Worm (Caenorhabditis elegans) whole organism, L4 larva: ENCODE data around the gene txt-13.

ENCODE experiments used
- F26F4.8 ChIP-seq: fragments of 200-800 bp; sonication (Bioruptor generic); conservative IDR thresholded peaks from 2 replicates; pipeline ENCODE4 v1.3.6; 2022; ENCODE audit warnings: missing genetic modification characterization, missing compliant biosample characterization
- Y105C5A.15 ChIP-seq: fragments of 200-800 bp; sonication (Bioruptor generic); IDR thresholded peaks from 2 replicates; pipeline ENCODE4 v1.3.6; 2022; ENCODE audit warnings: missing genetic modification characterization, missing compliant biosample characterization
- Y48G9A.11 ChIP-seq: fragments of 200-800 bp; sonication (Bioruptor generic); IDR thresholded peaks from 2 replicates; pipeline ENCODE4 v1.3.6; 2022; ENCODE audit warnings: missing genetic modification reagents, missing genetic modification characterization, missing compliant biosample characterization
- Y75B8A.6 ChIP-seq: fragments of 200-800 bp; sonication (Bioruptor generic); IDR thresholded peaks from 2 replicates; pipeline ENCODE4 v1.3.6; 2022; ENCODE audit warnings: missing genetic modification reagents, missing genetic modification characterization, missing compliant biosample characterization
- ZK546.5 ChIP-seq, 2 experiments: sonication (generic microtip); optimal IDR thresholded peaks; 2 replicates each; lab custom pipeline; 2017; ENCODE audit warnings: missing biosample characterization in 2 of 2, missing genetic modification characterization in 2 of 2
- aly-2 ChIP-seq: sonication (generic microtip); optimal IDR thresholded peaks from 2 replicates; lab custom pipeline; 2018; ENCODE audit warnings: missing biosample characterization, missing genetic modification characterization
- arid-1 ChIP-seq: fragments of 200-800 bp; sonication (Bioruptor generic); conservative IDR thresholded peaks from 2 replicates; pipeline ENCODE4 v1.3.6; 2022; ENCODE audit warnings: missing genetic modification reagents, missing genetic modification characterization, missing compliant biosample characterization
- ces-1 ChIP-seq: fragments of 150-350 bp; sonication (generic microtip); optimal IDR thresholded peaks from 4 replicates; lab custom pipeline; 2014; ENCODE audit warnings: missing biosample characterization, missing genetic modification reagents, missing genetic modification characterization
- cey-2 ChIP-seq: sonication (generic microtip); optimal IDR thresholded peaks from 3 replicates; lab custom pipeline; 2017; ENCODE audit warnings: missing genetic modification characterization, mild to moderate bottlenecking, missing compliant biosample characterization, antibody characterized with exemption, borderline replicate concordance; ENCODE audit not compliant: insufficient read depth
- daf-12 ChIP-seq: fragments of 150-350 bp; optimal IDR thresholded peaks from 2 replicates; lab custom pipeline; 2014; ENCODE audit warnings: missing biosample characterization, missing genetic modification reagents, missing genetic modification characterization
- daf-16 ChIP-seq, 3 experiments: sonication (generic microtip); optimal IDR thresholded peaks; 2 replicates each; lab custom pipeline; 2016 to 2017; ENCODE audit warnings: missing genetic modification characterization in 3 of 3, missing genetic modification reagents in 3 of 3, mild to moderate bottlenecking in 2 of 3, missing compliant biosample characterization in 2 of 3, missing biosample characterization in 1 of 3, moderate library complexity in 1 of 3
- dpl-1 ChIP-seq: fragments of 150-350 bp; optimal IDR thresholded peaks from 2 replicates; lab custom pipeline; 2014; ENCODE audit warnings: missing biosample characterization, missing genetic modification reagents, missing genetic modification characterization
- egl-43 ChIP-seq: fragments of 200-800 bp; sonication (Bioruptor generic); IDR thresholded peaks from 2 replicates; pipeline ENCODE4 v1.3.6; 2022; ENCODE audit warnings: missing genetic modification reagents, missing genetic modification characterization, missing compliant biosample characterization
- fos-1 ChIP-seq: fragments of 150-350 bp; optimal IDR thresholded peaks from 2 replicates; lab custom pipeline; 2014; ENCODE audit warnings: missing biosample characterization, missing genetic modification characterization
- hif-1 ChIP-seq, 2 experiments: sonication (generic microtip); optimal IDR thresholded peaks; 2 replicates each; lab custom pipeline; 2016 to 2017; ENCODE audit warnings: missing compliant biosample characterization in 2 of 2, missing genetic modification characterization in 2 of 2, missing genetic modification reagents in 2 of 2, missing genotype in 2 of 2, mild to moderate bottlenecking in 1 of 2
- hlh-11 ChIP-seq: fragments of 200-800 bp; sonication (Bioruptor generic); optimal IDR thresholded peaks from 2 replicates; lab custom pipeline; 2018; ENCODE audit warnings: mild to moderate bottlenecking, missing genetic modification characterization, missing compliant biosample characterization
- hlh-30 ChIP-seq: sonication (generic microtip); optimal IDR thresholded peaks from 2 replicates; lab custom pipeline; 2017; ENCODE audit warnings: antibody characterized with exemption, mild to moderate bottlenecking, missing genetic modification characterization, missing compliant biosample characterization; ENCODE audit not compliant: insufficient read depth
- lim-7 ChIP-seq: fragments of 200-800 bp; sonication (Bioruptor generic); IDR thresholded peaks from 2 replicates; pipeline ENCODE4 v1.3.6; 2022; ENCODE audit warnings: missing genetic modification characterization, missing compliant biosample characterization
- lin-29 ChIP-seq: fragments of 200-800 bp; sonication (Bioruptor generic); IDR thresholded peaks from 2 replicates; pipeline ENCODE4 v1.3.6; 2022; ENCODE audit warnings: missing genetic modification reagents, missing genetic modification characterization, missing compliant biosample characterization
- lin-39 ChIP-seq: fragments of 150-350 bp; optimal IDR thresholded peaks from 2 replicates; lab custom pipeline; 2014; ENCODE audit warnings: missing biosample characterization, missing genetic modification reagents, missing genetic modification characterization
- lir-3 ChIP-seq: sonication (generic microtip); optimal IDR thresholded peaks from 2 replicates; lab custom pipeline; 2016; ENCODE audit warnings: mild to moderate bottlenecking, missing genetic modification characterization, missing compliant biosample characterization
- madf-5 ChIP-seq, 2 experiments: fragments of 200-800 bp; sonication (Bioruptor generic); IDR thresholded peaks; 2 replicates each; pipeline ENCODE4 v1.3.6; 2022; ENCODE audit warnings: missing compliant biosample characterization in 2 of 2, missing genetic modification characterization in 2 of 2
- mes-2 ChIP-seq: sonication (generic microtip); optimal IDR thresholded peaks from 2 replicates; lab custom pipeline; 2016; ENCODE audit warnings: missing genotype, mild to moderate bottlenecking, missing genetic modification characterization, missing compliant biosample characterization; ENCODE audit not compliant: poor library complexity, severe bottlenecking
- mxl-3 ChIP-seq: fragments of 200-800 bp; sonication (Bioruptor generic); optimal IDR thresholded peaks from 2 replicates; lab custom pipeline; 2018; ENCODE audit warnings: mild to moderate bottlenecking, missing genetic modification characterization, missing compliant biosample characterization
- nhr-28 ChIP-seq: fragments of 150-350 bp; optimal IDR thresholded peaks from 2 replicates; lab custom pipeline; 2014; ENCODE audit warnings: missing biosample characterization, missing genetic modification characterization
- nhr-41 ChIP-seq: fragments of 200-800 bp; sonication (Bioruptor generic); IDR thresholded peaks from 2 replicates; pipeline ENCODE4 v1.3.6; 2022; ENCODE audit warnings: missing genetic modification reagents, missing genetic modification characterization, missing compliant biosample characterization
- nhr-48 ChIP-seq: sonication (generic microtip); optimal IDR thresholded peaks from 2 replicates; lab custom pipeline; 2016; ENCODE audit warnings: mild to moderate bottlenecking, missing genetic modification characterization, missing compliant biosample characterization
- nhr-77 ChIP-seq: fragments of 150-350 bp; optimal IDR thresholded peaks from 2 replicates; lab custom pipeline; 2014; ENCODE audit warnings: missing biosample characterization, missing genetic modification characterization
- php-3 ChIP-seq: fragments of 200-800 bp; sonication (Bioruptor generic); IDR thresholded peaks from 2 replicates; pipeline ENCODE4 v1.3.6; 2022; ENCODE audit warnings: missing genetic modification reagents, missing genetic modification characterization, missing compliant biosample characterization
- saeg-2 ChIP-seq: fragments of 200-800 bp; sonication (Bioruptor generic); IDR thresholded peaks from 2 replicates; pipeline ENCODE4 v1.3.6; 2022; ENCODE audit warnings: missing genetic modification reagents, missing genetic modification characterization, missing compliant biosample characterization
- set-16 ChIP-seq: fragments of 200-800 bp; sonication (Bioruptor generic); IDR thresholded peaks from 2 replicates; pipeline ENCODE4 v1.3.6; 2022; ENCODE audit warnings: missing genetic modification reagents, missing genetic modification characterization, missing compliant biosample characterization
- skn-1 ChIP-seq: fragments of 150-350 bp; optimal IDR thresholded peaks from 2 replicates; lab custom pipeline; 2014; ENCODE audit warnings: missing biosample characterization, missing genetic modification characterization
- snpc-1.2 ChIP-seq: fragments of 200-800 bp; sonication (Bioruptor generic); IDR thresholded peaks from 2 replicates; pipeline ENCODE4 v1.3.6; 2022; ENCODE audit warnings: missing genetic modification reagents, missing genetic modification characterization, missing compliant biosample characterization
- tag-97 ChIP-seq: fragments of 200-800 bp; sonication (Bioruptor generic); IDR thresholded peaks from 2 replicates; pipeline ENCODE4 v1.3.6; 2022; ENCODE audit warnings: missing genetic modification characterization, missing compliant biosample characterization
- tra-1 ChIP-seq: fragments of 200-800 bp; sonication (Bioruptor generic); IDR thresholded peaks from 2 replicates; pipeline ENCODE4 v1.3.6; 2022; ENCODE audit warnings: missing genetic modification reagents, missing genetic modification characterization, missing compliant biosample characterization
- unc-39 ChIP-seq: sonication (generic microtip); optimal IDR thresholded peaks from 2 replicates; lab custom pipeline; 2017; ENCODE audit warnings: missing biosample characterization, missing genetic modification characterization
- zfp-2 ChIP-seq: sonication (generic microtip); optimal IDR thresholded peaks from 2 replicates; lab custom pipeline; 2016; ENCODE audit warnings: mild to moderate bottlenecking, missing genetic modification characterization, missing compliant biosample characterization
- zip-2 ChIP-seq: fragments of 150-350 bp; optimal IDR thresholded peaks from 2 replicates; lab custom pipeline; 2014; ENCODE audit warnings: missing biosample characterization, missing genetic modification characterization
- ztf-11 ChIP-seq: fragments of 150-350 bp; optimal IDR thresholded peaks from 2 replicates; lab custom pipeline; 2014; ENCODE audit warnings: missing biosample characterization, missing genetic modification characterization

Gene txt-13

DNA sequence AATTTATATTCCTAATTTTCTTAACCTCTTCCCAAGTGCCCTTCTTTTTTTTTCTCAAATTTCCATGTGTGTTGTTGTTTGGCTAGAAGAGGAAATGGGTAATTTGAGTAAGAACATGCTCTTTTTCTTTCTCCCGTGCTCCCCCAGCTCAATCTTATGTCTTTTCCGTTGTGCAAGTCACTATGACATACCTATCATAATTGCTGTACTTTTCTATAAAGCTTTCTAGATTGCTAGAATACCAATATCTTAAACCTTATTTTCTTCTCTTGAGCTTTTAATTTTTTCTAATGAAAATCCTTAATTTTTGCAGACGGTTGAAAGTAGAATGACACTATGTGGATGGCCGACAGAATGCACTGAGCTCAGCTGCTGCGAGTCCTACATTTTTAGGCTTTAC, at the start of gene txt-13:
Gene txt-13 (plus strand): TSS at position 301 of the 400 bp plus-strand sequence.
- TF ChIP-seq egl-43 (GFP tag; lab: Robert Waterston, UW), result no peak
- no peak for TF ChIP-seq saeg-2 (GFP tag; lab: Robert Waterston, UW)
- no peak for TF ChIP-seq skn-1 (tag; lab: Kevin White, UChicago)
- no peak for TF ChIP-seq php-3 (GFP tag; lab: Robert Waterston, UW)
- no peak for TF ChIP-seq mxl-3 (GFP tag; lab: Kevin White, UChicago)
- no peak for TF ChIP-seq lin-39 (tag; lab: Kevin White, UChicago)
- no peak for TF ChIP-seq Y48G9A.11 (GFP tag; lab: Robert Waterston, UW)
- no peak for TF ChIP-seq hlh-30 (tag; lab: Kevin White, UChicago)
- no peak for TF ChIP-seq snpc-1.2 (GFP tag; lab: Robert Waterston, UW)
- no peak for TF ChIP-seq tag-97 (GFP tag; lab: Robert Waterston, UW)
- TF ChIP-seq dpl-1, result no peak
- no peak for TF ChIP-seq Y105C5A.15
- TF ChIP-seq, all 104 proteins: peak for 0

DNA sequence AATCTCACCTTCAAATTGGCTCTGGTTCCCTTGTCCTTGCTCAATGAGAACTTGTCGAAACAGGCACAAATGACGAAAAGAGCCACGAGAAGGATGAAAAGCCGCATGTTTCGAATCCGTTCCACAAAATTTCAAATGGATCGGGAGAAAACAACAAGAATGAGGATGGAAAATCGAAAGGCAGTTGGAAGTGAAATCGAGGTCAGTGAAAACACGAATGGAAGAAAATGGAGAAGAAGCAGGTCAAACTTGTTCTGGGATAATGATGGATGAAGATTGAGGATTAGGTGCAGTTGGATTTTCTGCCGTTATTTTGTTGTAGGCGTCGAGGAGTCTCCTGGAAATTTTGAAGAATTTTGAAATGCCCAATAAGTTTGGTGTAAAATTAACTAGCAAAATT, 47.4 kb upstream of the txt-13 start:
- no peak for TF ChIP-seq aly-2
- no peak for TF ChIP-seq arid-1 (GFP tag; lab: Robert Waterston, UW)
- TF ChIP-seq dpl-1, result no peak
- no peak for TF ChIP-seq unc-39 (tag; lab: Kevin White, UChicago)
- no peak for TF ChIP-seq saeg-2 (GFP tag; lab: Robert Waterston, UW)
- no peak for TF ChIP-seq daf-12 (tag; lab: Kevin White, UChicago)
- no peak for TF ChIP-seq ces-1
- TF ChIP-seq nhr-48, result no peak
- TF ChIP-seq fos-1 (tag; lab: Kevin White, UChicago), result no peak
- TF ChIP-seq Y48G9A.11 (GFP tag; lab: Robert Waterston, UW), result no peak
- TF ChIP-seq tra-1 (GFP tag; lab: Robert Waterston, UW), result no peak
- no peak for TF ChIP-seq ztf-11 (tag; lab: Kevin White, UChicago)
- TF ChIP-seq zfp-2 (tag; lab: Kevin White, UChicago), result no peak
- no peak for TF ChIP-seq hif-1 (tag; optimal IDR thresholded peaks at IDR 0.05; lab: Kevin White, UChicago)
- no peak for TF ChIP-seq zip-2 (tag; lab: Kevin White, UChicago)
- TF ChIP-seq lin-39 (tag; lab: Kevin White, UChicago), result no peak
- TF ChIP-seq madf-5 (GFP tag; IDR thresholded peaks at IDR 0.05; lab: Robert Waterston, UW), result no peak
- TF ChIP-seq Y75B8A.6, result no peak

DNA sequence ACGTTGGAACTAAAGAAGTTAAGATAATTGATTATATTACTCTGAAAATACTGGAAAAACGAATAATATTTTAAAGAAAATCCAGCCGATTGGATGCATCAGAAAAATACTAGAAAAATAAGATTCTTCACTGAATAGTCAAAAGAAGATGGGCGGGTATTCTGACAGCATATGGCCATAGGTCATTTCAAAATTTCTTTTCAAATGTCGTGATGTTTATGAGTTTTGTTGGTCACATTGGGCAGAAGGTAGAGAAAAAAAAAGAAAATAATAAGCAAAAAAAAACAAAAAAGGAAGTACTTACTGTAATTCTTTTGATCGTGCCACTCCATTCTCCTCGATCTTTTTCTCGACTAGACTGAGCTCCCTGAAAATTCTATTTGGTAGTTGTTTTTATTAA, 46.8 kb upstream of the txt-13 start, which contains the start of gene F59B10.5:
Gene F59B10.5 (minus strand): TSS at position 101 of the 400 bp plus-strand sequence.
- TF ChIP-seq mes-2, result no peak
- no peak for TF ChIP-seq snpc-1.2 (GFP tag; lab: Robert Waterston, UW)
- no peak for TF ChIP-seq saeg-2 (GFP tag; lab: Robert Waterston, UW)
- TF ChIP-seq cey-2 (tag; lab: Kevin White, UChicago), result no peak
- no peak for TF ChIP-seq set-16 (GFP tag; lab: Robert Waterston, UW)
- no peak for TF ChIP-seq egl-43 (GFP tag; lab: Robert Waterston, UW)
- no peak for TF ChIP-seq hlh-11 (tag; lab: Kevin White, UChicago)
- TF ChIP-seq dpl-1, result no peak
- no peak for TF ChIP-seq nhr-77 (tag; lab: Kevin White, UChicago)
- no peak for TF ChIP-seq daf-16 (GFP tag; optimal IDR thresholded peaks at IDR 0.05; lab: Kevin White, UChicago)
- TF ChIP-seq daf-16 (tag; optimal IDR thresholded peaks at IDR 0.05; lab: Kevin White, UChicago), result no peak
- TF ChIP-seq nhr-28 (tag; lab: Kevin White, UChicago), result no peak
- TF ChIP-seq lim-7 (GFP tag; lab: Robert Waterston, UW), result no peak
- no peak for TF ChIP-seq F26F4.8 (GFP tag; lab: Robert Waterston, UW)
- no peak for TF ChIP-seq nhr-41 (GFP tag; lab: Robert Waterston, UW)
- TF ChIP-seq lir-3 (tag; lab: Kevin White, UChicago), result no peak
- no peak for TF ChIP-seq Y75B8A.6
- no peak for TF ChIP-seq ZK546.5 (tag; optimal IDR thresholded peaks at IDR 0.05; lab: Kevin White, UChicago)
- no peak for TF ChIP-seq lin-29 (GFP tag; lab: Robert Waterston, UW)
